Worm (Caenorhabditis elegans): Measurements from ENCODE around the gene F21G4.6.

- peak; percentile 45 for TF ChIP-seq elt-2 (tag; optimal IDR thresholded peaks at IDR 0.05)
- no peak for TF ChIP-seq ets-5 (GFP tag; IDR thresholded peaks at IDR 0.05)
- no peak for TF ChIP-seq efl-3 (GFP tag; optimal IDR thresholded peaks at IDR 0.05)
- TF ChIP-seq ztf-11 (tag; optimal IDR thresholded peaks at IDR 0.05), result no peak
- no peak for TF ChIP-seq nhr-71 (tag; optimal IDR thresholded peaks at IDR 0.05)
- TF ChIP-seq fkh-8 (tag; optimal IDR thresholded peaks at IDR 0.05), result no peak
Measured at ce11 chrX:9924962-9925361, 7.7 kb upstream of the F21G4.6 start, which contains the start of gene ugt-23.
